Fruit fly (Drosophila melanogaster) whole organism, embryonic: ENCODE results near the gene CG11249.

Source experiments
- Bteb2 ChIP-seq: fragments of 200-800 bp; sonication (Bioruptor generic); optimal IDR thresholded peaks from 2 replicates; lab custom pipeline; 2016; ENCODE audit warnings: missing biosample characterization, missing genetic modification characterization
- CG11723 ChIP-seq: fragments of 200-800 bp; sonication (Bioruptor generic); optimal IDR thresholded peaks from 2 replicates; lab custom pipeline; 2017; ENCODE audit warnings: missing biosample characterization, mild to moderate bottlenecking, missing genetic modification characterization
- CG2199 ChIP-seq: fragments of 200-800 bp; sonication (Bioruptor generic); IDR thresholded peaks from 3 replicates; pipeline ENCODE4 v1.3.6; 2022; ENCODE audit warnings: missing biosample characterization, missing genetic modification characterization
- CG30020 ChIP-seq: fragments of 200-800 bp; optimal IDR thresholded peaks from 2 replicates; lab custom pipeline; 2019; ENCODE audit warnings: missing biosample characterization, mild to moderate bottlenecking, missing genetic modification characterization, moderate library complexity
- CG31441 ChIP-seq: fragments of 200-800 bp; sonication (Bioruptor generic); IDR thresholded peaks from 2 replicates; pipeline ENCODE4 v1.3.6; 2022; ENCODE audit warnings: missing biosample characterization, missing genetic modification characterization
- CG34376 ChIP-seq: fragments of 200-800 bp; sonication (Bioruptor generic); optimal IDR thresholded peaks from 2 replicates; lab custom pipeline; 2018; ENCODE audit warnings: missing biosample characterization, mild to moderate bottlenecking, missing genetic modification characterization
- CG34422 ChIP-seq: fragments of 200-800 bp; sonication (Bioruptor generic); IDR thresholded peaks from 3 replicates; pipeline ENCODE4 v1.3.6; 2022; ENCODE audit warnings: missing biosample characterization, missing genetic modification characterization
- CG3838 ChIP-seq: fragments of 200-800 bp; sonication (Bioruptor generic); optimal IDR thresholded peaks from 3 replicates; lab custom pipeline; 2016; ENCODE audit warnings: missing biosample characterization, missing genetic modification characterization
- CG6175 ChIP-seq: fragments of 200-800 bp; sonication (Bioruptor generic); IDR thresholded peaks from 3 replicates; pipeline ENCODE4 v1.3.6; 2022; ENCODE audit warnings: missing biosample characterization, missing genetic modification characterization
- CG7745 ChIP-seq: fragments of 200-800 bp; sonication (Bioruptor generic); optimal IDR thresholded peaks from 2 replicates; lab custom pipeline; 2018; ENCODE audit warnings: missing biosample characterization, mild to moderate bottlenecking, missing genetic modification characterization, moderate library complexity
- CG7963 ChIP-seq: fragments of 200-800 bp; sonication (Bioruptor generic); IDR thresholded peaks from 3 replicates; pipeline ENCODE4 v1.3.6; 2022; ENCODE audit warnings: missing biosample characterization, missing genetic modification characterization; ENCODE audit not compliant: partially characterized antibody
- CG8765 ChIP-seq: fragments of 200-800 bp; sonication (Bioruptor generic); IDR thresholded peaks from 2 replicates; pipeline ENCODE4 v1.3.6; 2022; ENCODE audit warnings: missing biosample characterization, missing genetic modification characterization
- CG9437 ChIP-seq: fragments of 200-800 bp; sonication (Bioruptor generic); optimal IDR thresholded peaks from 2 replicates; lab custom pipeline; 2018; ENCODE audit warnings: missing biosample characterization, mild to moderate bottlenecking, missing genetic modification characterization
- Camta ChIP-seq: fragments of 200-800 bp; sonication (Bioruptor generic); optimal IDR thresholded peaks from 2 replicates; lab custom pipeline; 2016; ENCODE audit warnings: missing biosample characterization, missing genetic modification characterization
- D ChIP-seq, 2 experiments: fragments of 200-800 bp in 1 of 2; fragments of >200 bp in 1 of 2; sonication (Bioruptor generic) in 1 of 2; optimal IDR thresholded peaks; 2 replicates in 1 of 2; 3 replicates in 1 of 2; lab custom pipeline; 2017; ENCODE audit warnings: mild to moderate bottlenecking in 1 of 2, missing biosample characterization in 1 of 2, missing genetic modification characterization in 1 of 2, missing genetic modification reagents in 1 of 2
- ERR ChIP-seq: fragments of 200-800 bp; sonication (Bioruptor generic); optimal IDR thresholded peaks from 2 replicates; lab custom pipeline; 2016; ENCODE audit warnings: missing biosample characterization, missing genetic modification characterization
- MBD-R2 ChIP-seq: fragments of 200-800 bp; sonication (Bioruptor generic); IDR thresholded peaks from 2 replicates; pipeline ENCODE4 v1.3.6; 2022; ENCODE audit warnings: missing biosample characterization, missing genetic modification characterization
- Med ChIP-seq: fragments of 200-800 bp; sonication (Bioruptor generic); peaks from one replicate; lab custom pipeline; 2016; ENCODE audit warnings: missing biosample characterization, missing genetic modification characterization, mild to moderate bottlenecking, inconsistent platforms, moderate library complexity
- Meics ChIP-seq: fragments of 200-800 bp; sonication (Bioruptor generic); optimal IDR thresholded peaks from 2 replicates; lab custom pipeline; 2017; ENCODE audit warnings: missing biosample characterization, mild to moderate bottlenecking, missing genetic modification characterization
- PHDP ChIP-seq: fragments of 200-800 bp; sonication (Bioruptor generic); optimal IDR thresholded peaks from 3 replicates; lab custom pipeline; 2018; ENCODE audit warnings: missing biosample characterization, mild to moderate bottlenecking, missing genetic modification characterization, moderate library complexity
- Poxn ChIP-seq: fragments of 200-800 bp; sonication (Bioruptor generic); IDR thresholded peaks from 2 replicates; pipeline ENCODE4 v1.3.6; 2022; ENCODE audit warnings: missing biosample characterization, missing genetic modification characterization
- Ptx1 ChIP-seq: fragments of 200-800 bp; sonication (Bioruptor generic); IDR thresholded peaks from 2 replicates; pipeline ENCODE4 v1.3.6; 2022; ENCODE audit warnings: missing biosample characterization, missing genetic modification characterization
- Side ChIP-seq: fragments of 200-800 bp; sonication (Bioruptor generic); optimal IDR thresholded peaks from 2 replicates; lab custom pipeline; 2016; ENCODE audit warnings: missing biosample characterization, missing genetic modification characterization
- Ssrp ChIP-seq: fragments of 200-800 bp; sonication (Bioruptor generic); optimal IDR thresholded peaks from 2 replicates; lab custom pipeline; 2018; ENCODE audit warnings: missing biosample characterization, mild to moderate bottlenecking, missing genetic modification characterization, moderate library complexity
- cwo ChIP-seq: fragments of 200-800 bp; sonication (Bioruptor generic); optimal IDR thresholded peaks from 3 replicates; lab custom pipeline; 2017; ENCODE audit warnings: missing biosample characterization, missing genetic modification characterization, mild to moderate bottlenecking, moderate library complexity, missing genetic modification reagents
- da ChIP-seq: fragments of 200-800 bp; sonication (Bioruptor generic); optimal IDR thresholded peaks from 2 replicates; lab custom pipeline; 2016; ENCODE audit warnings: missing biosample characterization, missing genetic modification characterization
- danr ChIP-seq: fragments of 200-800 bp; sonication (Bioruptor generic); IDR thresholded peaks from 2 replicates; pipeline ENCODE4 v1.3.6; 2022; ENCODE audit warnings: missing biosample characterization, missing genetic modification characterization
- exex ChIP-seq: fragments of 200-800 bp; sonication (Bioruptor generic); optimal IDR thresholded peaks from 4 replicates; lab custom pipeline; 2018; ENCODE audit warnings: missing biosample characterization, mild to moderate bottlenecking, missing genetic modification characterization, moderate library complexity
- jigr1 ChIP-seq: fragments of 200-800 bp; sonication (Bioruptor generic); IDR thresholded peaks from 3 replicates; pipeline ENCODE4 v1.3.6; 2022; ENCODE audit warnings: missing biosample characterization, missing genetic modification characterization
- lmd ChIP-seq: fragments of 200-800 bp; sonication (Bioruptor generic); IDR thresholded peaks from 2 replicates; pipeline ENCODE4 v1.3.6; 2022; ENCODE audit warnings: missing biosample characterization, missing genetic modification characterization
- lola ChIP-seq, 3 experiments: fragments of >200 bp in 2 of 3; fragments of 200-800 bp in 1 of 3; sonication (Bioruptor generic) in 1 of 3; optimal IDR thresholded peaks; 2 replicates each; lab custom pipeline; 2017 to 2019; ENCODE audit warnings: missing biosample characterization in 3 of 3, missing genetic modification characterization in 3 of 3, mild to moderate bottlenecking in 1 of 3, moderate library complexity in 1 of 3
- lov ChIP-seq, 2 experiments: fragments of 200-800 bp in 1 of 2; fragments of >200 bp in 1 of 2; sonication (Bioruptor generic) in 1 of 2; IDR thresholded peaks in 1 of 2; optimal IDR thresholded peaks in 1 of 2; 2 replicates in 1 of 2; 3 replicates in 1 of 2; pipeline versions ENCODE4 v1.3.6 to Lab custom; 2017 to 2022; ENCODE audit warnings: missing biosample characterization in 1 of 2, missing genetic modification characterization in 1 of 2
- mirr ChIP-seq: fragments of 200-800 bp; sonication (Bioruptor generic); optimal IDR thresholded peaks from 3 replicates; lab custom pipeline; 2018; ENCODE audit warnings: missing biosample characterization, mild to moderate bottlenecking, missing genetic modification characterization
- pita ChIP-seq: fragments of 200-800 bp; sonication (Bioruptor generic); optimal IDR thresholded peaks from 2 replicates; lab custom pipeline; 2017; ENCODE audit warnings: missing biosample characterization, mild to moderate bottlenecking, missing genetic modification characterization
- prd ChIP-seq, 3 experiments: fragments of >200 bp in 2 of 3; fragments of 200-800 bp in 1 of 3; sonication (Bioruptor generic) in 1 of 3; optimal IDR thresholded peaks in 2 of 3; IDR thresholded peaks in 1 of 3; 2 replicates in 2 of 3; 3 replicates in 1 of 3; pipeline versions ENCODE4 v1.3.6 to Lab custom; 2017 to 2022; ENCODE audit warnings: missing biosample characterization in 1 of 3, missing genetic modification characterization in 1 of 3
- sd ChIP-seq: fragments of 200-800 bp; sonication (Bioruptor generic); optimal IDR thresholded peaks from 3 replicates; lab custom pipeline; 2018; ENCODE audit warnings: missing biosample characterization, mild to moderate bottlenecking, missing genetic modification characterization, moderate library complexity
- sens ChIP-seq: fragments of 200-800 bp; sonication (Bioruptor generic); peaks from one replicate; lab custom pipeline; 2016; ENCODE audit warnings: missing biosample characterization, missing genetic modification characterization
- sug ChIP-seq: fragments of 200-800 bp; optimal IDR thresholded peaks from 2 replicates; lab custom pipeline; 2019; ENCODE audit warnings: missing biosample characterization, mild to moderate bottlenecking, missing genetic modification characterization, moderate library complexity
- tgo ChIP-seq: fragments of 200-800 bp; sonication (Bioruptor generic); IDR thresholded peaks from 3 replicates; pipeline ENCODE4 v1.3.6; 2022; ENCODE audit warnings: missing biosample characterization, missing genetic modification characterization
- twi ChIP-seq: fragments of 200-800 bp; optimal IDR thresholded peaks from 2 replicates; lab custom pipeline; 2019; ENCODE audit warnings: missing biosample characterization, mild to moderate bottlenecking, missing genetic modification characterization, moderate library complexity
- vnd ChIP-seq: fragments of 200-800 bp; sonication (Bioruptor generic); IDR thresholded peaks from 3 replicates; pipeline ENCODE4 v1.3.6; 2022; ENCODE audit warnings: missing biosample characterization, missing genetic modification characterization; ENCODE audit not compliant: partially characterized antibody

Gene CG11249

DNA sequence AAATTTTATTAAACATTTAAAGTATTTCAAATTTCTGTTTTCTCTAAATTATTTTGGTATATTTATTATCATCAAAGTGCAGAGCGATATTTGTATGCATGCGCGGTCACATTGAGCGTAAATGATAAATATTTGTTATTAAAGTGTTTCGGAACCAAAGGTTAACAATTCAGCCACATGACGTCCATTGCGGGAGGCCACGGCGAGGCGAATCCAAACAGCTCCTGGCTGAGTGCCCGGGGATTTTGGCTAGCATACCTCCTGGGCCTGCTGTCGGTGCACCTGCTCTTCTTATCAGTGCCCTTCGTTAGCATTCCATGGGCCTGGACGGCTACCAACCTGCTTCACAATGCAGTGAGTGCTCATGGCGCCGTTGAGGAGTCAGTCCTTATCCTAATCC lies 36.7 kb upstream of the CG11249 start, which contains the start of gene ORMDL (continued):
- TF ChIP-seq da (GFP tag; lab: Kevin White, UChicago), result no peak
- no peak for TF ChIP-seq prd (optimal IDR thresholded peaks at IDR 0.05; lab: Kevin White, UChicago)
- 0 out of 3 replicates have a peak, but pooled peaks have one; percentile 35 for TF ChIP-seq prd (GFP tag; IDR thresholded peaks at IDR 0.05; lab: Robert Waterston, UW)
- TF ChIP-seq Camta (GFP tag; lab: Kevin White, UChicago), result no peak
- no peak for TF ChIP-seq twi
- TF ChIP-seq CG7963 (GFP tag; lab: Robert Waterston, UW), result no peak
- TF ChIP-seq lola (GFP tag; optimal IDR thresholded peaks at IDR 0.05; lab: Kevin White, UChicago), result no peak
- no peak for TF ChIP-seq CG3838
- no peak for TF ChIP-seq Med (GFP tag; lab: Kevin White, UChicago)
- TF ChIP-seq Side, result no peak
- TF ChIP-seq lov (optimal IDR thresholded peaks at IDR 0.05; lab: Kevin White, UChicago), result no peak
- TF ChIP-seq lov (GFP tag; IDR thresholded peaks at IDR 0.05; lab: Robert Waterston, UW), result no peak
- TF ChIP-seq pita (GFP tag; lab: Kevin White, UChicago), result no peak
- no peak for TF ChIP-seq CG9437
- no peak for TF ChIP-seq CG7745 (tag; lab: Kevin White, UChicago)
- TF ChIP-seq Ssrp (tag; lab: Kevin White, UChicago), result no peak
- TF ChIP-seq CG31441, result no peak
- peak; percentile 78 for TF ChIP-seq MBD-R2 (GFP tag; lab: Robert Waterston, UW)
- no peak for TF ChIP-seq Bteb2 (GFP tag; lab: Kevin White, UChicago)
- no peak for TF ChIP-seq CG11723 (GFP tag; lab: Kevin White, UChicago)
- TF ChIP-seq jigr1 (GFP tag; lab: Robert Waterston, UW), result no peak
- TF ChIP-seq CG8765, result no peak
- no peak for TF ChIP-seq D (optimal IDR thresholded peaks at IDR 0.05; lab: Kevin White, UChicago)
- no peak for TF ChIP-seq D (GFP tag; optimal IDR thresholded peaks at IDR 0.05; lab: Kevin White, UChicago)
- no peak for TF ChIP-seq danr
- TF ChIP-seq CG2199, result 0 out of 3 replicates have a peak, but pooled peaks have one; percentile 24
- no peak for TF ChIP-seq tgo (GFP tag; lab: Robert Waterston, UW)
- no peak for TF ChIP-seq CG6175 (GFP tag; lab: Robert Waterston, UW)
- peak; percentile 45; the same call in 1 of the 3 replicates for TF ChIP-seq CG34422
- TF ChIP-seq PHDP (tag; lab: Kevin White, UChicago), result no peak
- TF ChIP-seq, all 482 proteins: peak for 24

- no peak for TF ChIP-seq lmd (GFP tag; lab: Robert Waterston, UW)
- TF ChIP-seq sens (GFP tag; lab: Kevin White, UChicago), result peak; percentile 63
- peak; percentile 61 for TF ChIP-seq Meics
- TF ChIP-seq vnd (GFP tag; lab: Robert Waterston, UW), result 0 out of 3 replicates have a peak, but pooled peaks have one; percentile 12
- no peak for TF ChIP-seq PHDP (tag; lab: Kevin White, UChicago)
- TF ChIP-seq exex (tag; lab: Kevin White, UChicago), result peak; percentile 94
- TF ChIP-seq mirr (GFP tag; lab: Kevin White, UChicago), result peak; percentile 21
- peak; percentile 87 for TF ChIP-seq sd (tag; lab: Kevin White, UChicago)
- TF ChIP-seq CG30020 (tag; lab: Kevin White, UChicago), result no peak
- peak; percentile 11 for TF ChIP-seq cwo (GFP tag; lab: Kevin White, UChicago)
- TF ChIP-seq CG34376, result peak; percentile 78
- no peak for TF ChIP-seq Ptx1 (GFP tag; lab: Robert Waterston, UW)
- TF ChIP-seq ERR (GFP tag; lab: Kevin White, UChicago), result peak; percentile 74
- peak; percentile 92 for TF ChIP-seq sug
- 0 out of 2 replicates have a peak, but pooled peaks have one; percentile 4 for TF ChIP-seq Poxn (GFP tag; lab: Robert Waterston, UW)
These were observed 35.5 kb upstream of the CG11249 start, which contains the start of gene CG32444 for dm6 chr3L:21636265-21636993. Gene CG32444, plus strand, starts transcription at chr3L:21636947.
